Fruit fly (Drosophila melanogaster): Measurements from ENCODE around the gene CG33116.

Gene CG33116

dm6 chr2L:19528308-19528707 is 5.0 kb upstream of the CG33116 start (continued):
- TF ChIP-seq CG6254 (GFP tag; optimal IDR thresholded peaks at IDR 0.05) = peak; percentile 54
- TF ChIP-seq wek (GFP tag; optimal IDR thresholded peaks at IDR 0.05) = peak; percentile 61
- TF ChIP-seq fu2 (GFP tag; optimal IDR thresholded peaks at IDR 0.05) = peak; percentile 95
- TF ChIP-seq CG12071 (GFP tag; optimal IDR thresholded peaks at IDR 0.05) = peak; percentile 96
- peak; percentile 97 for TF ChIP-seq CG11695 (GFP tag; IDR thresholded peaks at IDR 0.05)
- peak; percentile 99 for TF ChIP-seq Hmr (GFP tag; optimal IDR thresholded peaks at IDR 0.05)
- peak; percentile 62 for TF ChIP-seq bigmax (GFP tag; optimal IDR thresholded peaks at IDR 0.05)
- peak; percentile 98 for TF ChIP-seq CG15269 (tag; optimal IDR thresholded peaks at IDR 0.05)
- TF ChIP-seq Lim3 (GFP tag; IDR thresholded peaks at IDR 0.05) = peak; percentile 79
- TF ChIP-seq sr (GFP tag; IDR thresholded peaks at IDR 0.05) = peak; percentile 65; the same call in 1 of the 3 replicates
- TF ChIP-seq Dek (tag; optimal IDR thresholded peaks at IDR 0.05) = peak; percentile 98
- TF ChIP-seq HmgD (GFP tag; optimal IDR thresholded peaks at IDR 0.05) = peak; percentile 83
- peak; percentile 78 for TF ChIP-seq CG10979 (tag; optimal IDR thresholded peaks at IDR 0.05)
- TF ChIP-seq Camta (GFP tag; optimal IDR thresholded peaks at IDR 0.05) = peak; percentile 92
- peak; percentile 86 for TF ChIP-seq Sox100B (GFP tag; optimal IDR thresholded peaks at IDR 0.05)
- peak; percentile 80 for TF ChIP-seq onecut (GFP tag; IDR thresholded peaks at IDR 0.05)
- peak; percentile 96 for TF ChIP-seq maf-S (GFP tag; optimal IDR thresholded peaks at IDR 0.05)
- TF ChIP-seq Six4 (GFP tag; optimal IDR thresholded peaks at IDR 0.05) = peak; percentile 84
- TF ChIP-seq Ada2b (GFP tag; IDR thresholded peaks at IDR 0.05) = peak; percentile 97
- TF ChIP-seq MESR4 (GFP tag; optimal IDR thresholded peaks at IDR 0.05) = peak; percentile 51
- peak; percentile 93 for TF ChIP-seq CG6683 (GFP tag; optimal IDR thresholded peaks at IDR 0.05)
- TF ChIP-seq luna (GFP tag; optimal IDR thresholded peaks at IDR 0.05) = peak; percentile 94
- TF ChIP-seq BEAF-32 (GFP tag; optimal IDR thresholded peaks at IDR 0.05) = peak; percentile 3
- peak; percentile 98 for TF ChIP-seq mam (GFP tag; optimal IDR thresholded peaks at IDR 0.05)
- TF ChIP-seq CG31441 (GFP tag; IDR thresholded peaks at IDR 0.05) = peak; percentile 84
- peak; percentile 98 for TF ChIP-seq dysf (GFP tag; IDR thresholded peaks at IDR 0.05)
- peak; percentile 82 for TF ChIP-seq Nf-YB (GFP tag; optimal IDR thresholded peaks at IDR 0.05)
- TF ChIP-seq tgo (GFP tag; IDR thresholded peaks at IDR 0.05) = peak; percentile 97
- peak; percentile 99 for TF ChIP-seq lilli (GFP tag; optimal IDR thresholded peaks at IDR 0.05)
- peak; percentile 98 for TF ChIP-seq Fer1 (GFP tag; optimal IDR thresholded peaks at IDR 0.05)
- peak; percentile 93 for TF ChIP-seq zfh1 (GFP tag; IDR thresholded peaks at IDR 0.05)
- peak; percentile 97 for TF ChIP-seq Bteb2 (GFP tag; optimal IDR thresholded peaks at IDR 0.05)
- peak; percentile 96 for TF ChIP-seq Hand (GFP tag; optimal IDR thresholded peaks at IDR 0.05)
- TF ChIP-seq CG9437 (GFP tag; optimal IDR thresholded peaks at IDR 0.05) = peak; percentile 85
- peak; percentile 93 for TF ChIP-seq D19B (GFP tag; optimal IDR thresholded peaks at IDR 0.05)
- peak; percentile 96 for TF ChIP-seq B-H2 (GFP tag; optimal IDR thresholded peaks at IDR 0.05)
- peak; percentile 98 for TF ChIP-seq BtbVII (GFP tag; optimal IDR thresholded peaks at IDR 0.05)
- peak; percentile 95 for TF ChIP-seq CG9215 (GFP tag; IDR thresholded peaks at IDR 0.05)
- peak; percentile 97 for TF ChIP-seq CG10366 (GFP tag; IDR thresholded peaks at IDR 0.05)
- peak; percentile 97 for TF ChIP-seq CG11247 (GFP tag; IDR thresholded peaks at IDR 0.05)
- TF ChIP-seq CG3065 (GFP tag; optimal IDR thresholded peaks at IDR 0.05) = peak; percentile 74
- TF ChIP-seq Rfx (GFP tag; IDR thresholded peaks at IDR 0.05) = peak; percentile 99
- peak; percentile 92 for TF ChIP-seq Oaz (GFP tag; IDR thresholded peaks at IDR 0.05)
- TF ChIP-seq CG11085 (GFP tag; IDR thresholded peaks at IDR 0.05) = peak; percentile 92
- TF ChIP-seq NFAT (GFP tag; IDR thresholded peaks at IDR 0.05) = peak; percentile 97
- TF ChIP-seq tup (GFP tag; optimal IDR thresholded peaks at IDR 0.05) = peak; percentile 89
- TF ChIP-seq amos (GFP tag; IDR thresholded peaks at IDR 0.05; ENCODE audit: partially characterized antibody) = no peak
- TF ChIP-seq fd3F (GFP tag; optimal IDR thresholded peaks at IDR 0.05) = peak; percentile 97
- TF ChIP-seq CG8478 (optimal IDR thresholded peaks at IDR 0.05) = no peak
- peak; percentile 95 for TF ChIP-seq mirr (GFP tag; optimal IDR thresholded peaks at IDR 0.05)
- TF ChIP-seq stwl (tag; optimal IDR thresholded peaks at IDR 0.05) = no peak
- TF ChIP-seq sima (GFP tag; optimal IDR thresholded peaks at IDR 0.05) = peak; percentile 84
